Fruit fly (Drosophila melanogaster) whole organism, wandering third instar larva: ENCODE data around the gene Taf9.

Source experiments
- Abd-B ChIP-seq: fragments of >200 bp; optimal IDR thresholded peaks from 2 replicates; lab custom pipeline; 2017; ENCODE audit warnings: missing biosample characterization, missing genetic modification characterization
- CG32264 ChIP-seq: fragments of 200-800 bp; sonication (Bioruptor generic); optimal IDR thresholded peaks from 2 replicates; lab custom pipeline; 2016; ENCODE audit warnings: missing biosample characterization, missing genetic modification characterization
- CG9705 ChIP-seq: fragments of 200-800 bp; sonication (Bioruptor generic); optimal IDR thresholded peaks from 2 replicates; lab custom pipeline; 2018; ENCODE audit warnings: missing biosample characterization, mild to moderate bottlenecking, missing genetic modification characterization
- CrebA ChIP-seq: fragments of 200-800 bp; sonication (Bioruptor generic); optimal IDR thresholded peaks from 2 replicates; lab custom pipeline; 2016; ENCODE audit warnings: missing biosample characterization, mild to moderate bottlenecking, missing genetic modification characterization, borderline replicate concordance
- Dfd ChIP-seq: fragments of >200 bp; optimal IDR thresholded peaks from 2 replicates; lab custom pipeline; 2017; ENCODE audit warnings: missing biosample characterization, missing genetic modification characterization
- Dif ChIP-seq: fragments of 200-275, 200-300 bp; sonication (Bioruptor generic); optimal IDR thresholded peaks from 2 replicates; lab custom pipeline; 2018; ENCODE audit warnings: missing biosample characterization, missing genetic modification characterization; ENCODE audit not compliant: partially characterized antibody
- GATAd ChIP-seq: sonication (Bioruptor generic); optimal IDR thresholded peaks from 2 replicates; lab custom pipeline; 2016; ENCODE audit warnings: missing biosample characterization, missing genetic modification characterization
- HLH106 ChIP-seq: fragments of 200-800 bp; optimal IDR thresholded peaks from 3 replicates; lab custom pipeline; 2019; ENCODE audit warnings: missing biosample characterization, mild to moderate bottlenecking, missing genetic modification characterization, moderate library complexity
- Hnf4 ChIP-seq: fragments of 200-800 bp; sonication (Bioruptor generic); optimal IDR thresholded peaks from 2 replicates; lab custom pipeline; 2016; ENCODE audit warnings: missing biosample characterization, mild to moderate bottlenecking, missing genetic modification characterization
- Hr78 ChIP-seq: fragments of >200 bp; optimal IDR thresholded peaks from 2 replicates; lab custom pipeline; 2017; ENCODE audit warnings: missing biosample characterization, missing genetic modification characterization
- Hr83 ChIP-seq: fragments of 200-300 bp; sonication (Bioruptor generic); optimal IDR thresholded peaks from 2 replicates; lab custom pipeline; 2016; ENCODE audit warnings: missing biosample characterization, mild to moderate bottlenecking, missing genetic modification characterization, moderate library complexity; ENCODE audit not compliant: poor library complexity, severe bottlenecking
- Jra ChIP-seq: sonication (Bioruptor generic); optimal IDR thresholded peaks from 2 replicates; lab custom pipeline; 2016; ENCODE audit warnings: missing biosample characterization, missing genetic modification characterization
- Mio ChIP-seq: sonication (Bioruptor generic); optimal IDR thresholded peaks from 2 replicates; lab custom pipeline; 2016; ENCODE audit warnings: missing biosample characterization, missing genetic modification characterization
- Myc ChIP-seq: fragments of >200 bp; optimal IDR thresholded peaks from 2 replicates; lab custom pipeline; 2017
- N ChIP-seq: fragments of >200 bp; optimal IDR thresholded peaks from 2 replicates; lab custom pipeline; 2018; ENCODE audit warnings: missing biosample characterization, missing external identifiers, missing genetic modification characterization
- OdsH ChIP-seq: fragments of 200-800 bp; sonication (Bioruptor generic); optimal IDR thresholded peaks from 2 replicates; lab custom pipeline; 2016; ENCODE audit warnings: missing biosample characterization, mild to moderate bottlenecking, missing genetic modification characterization
- Rel ChIP-seq, 2 experiments: fragments of 200-800 bp; sonication (Bioruptor generic) in 1 of 2; optimal IDR thresholded peaks; 2 replicates in 1 of 2; 3 replicates in 1 of 2; lab custom pipeline; 2016 to 2019; ENCODE audit warnings: mild to moderate bottlenecking in 2 of 2, missing biosample characterization in 2 of 2, missing genetic modification characterization in 2 of 2, moderate library complexity in 1 of 2
- Sp1 ChIP-seq: fragments of 200-800 bp; sonication (Bioruptor generic); optimal IDR thresholded peaks from 3 replicates; lab custom pipeline; 2019; ENCODE audit warnings: missing biosample characterization, mild to moderate bottlenecking, missing genetic modification characterization, moderate library complexity
- Vsx2 ChIP-seq: fragments of 200-300, 225-300 bp; sonication (Bioruptor generic); optimal IDR thresholded peaks from 2 replicates; lab custom pipeline; 2018; ENCODE audit warnings: missing biosample characterization, missing genetic modification characterization; ENCODE audit not compliant: partially characterized antibody
- br ChIP-seq: fragments of 200-800 bp; sonication (Bioruptor generic); optimal IDR thresholded peaks from 2 replicates; lab custom pipeline; 2016; ENCODE audit warnings: missing biosample characterization, missing genetic modification characterization
- brk ChIP-seq: fragments of 200-800 bp; sonication (Bioruptor generic); optimal IDR thresholded peaks from 2 replicates; lab custom pipeline; 2016; ENCODE audit warnings: missing biosample characterization, mild to moderate bottlenecking, missing genetic modification characterization
- dl ChIP-seq, 2 experiments: fragments of 175-275, 200-275 bp in 1 of 2; fragments of 200-275 bp in 1 of 2; sonication (Bioruptor generic); optimal IDR thresholded peaks; lab custom pipeline; 2018; ENCODE audit warnings: mild to moderate bottlenecking in 2 of 2, missing biosample characterization in 2 of 2, missing genetic modification characterization in 2 of 2, moderate library complexity in 2 of 2; ENCODE audit not compliant: partially characterized antibody in 2 of 2, insufficient read depth in 1 of 2
- dmrt93B ChIP-seq: fragments of 200-800 bp; sonication (Bioruptor generic); optimal IDR thresholded peaks from 2 replicates; lab custom pipeline; 2018; ENCODE audit warnings: missing biosample characterization, mild to moderate bottlenecking, missing genetic modification characterization
- dsf ChIP-seq: sonication (Bioruptor generic); optimal IDR thresholded peaks from 2 replicates; lab custom pipeline; 2016; ENCODE audit warnings: missing biosample characterization, missing genetic modification characterization, borderline replicate concordance
- ey ChIP-seq: fragments of 200-800 bp; sonication (Bioruptor generic); optimal IDR thresholded peaks from 2 replicates; lab custom pipeline; 2016; ENCODE audit warnings: missing biosample characterization, missing genetic modification characterization
- foxo ChIP-seq, 2 experiments: fragments of 200-800 bp; sonication (Bioruptor generic); optimal IDR thresholded peaks; 2 replicates in 1 of 2; 3 replicates in 1 of 2; lab custom pipeline; 2016 to 2017; ENCODE audit warnings: missing biosample characterization in 2 of 2, missing genetic modification characterization in 2 of 2
- fru ChIP-seq: fragments of 200-800 bp; sonication (Bioruptor generic); optimal IDR thresholded peaks from 3 replicates; lab custom pipeline; 2016; ENCODE audit warnings: missing biosample characterization, mild to moderate bottlenecking, missing genetic modification characterization
- h ChIP-seq: fragments of 200-800 bp; sonication (Bioruptor generic); optimal IDR thresholded peaks from 3 replicates; lab custom pipeline; 2016; ENCODE audit warnings: missing biosample characterization, mild to moderate bottlenecking, missing genetic modification characterization
- jim ChIP-seq: fragments of 175-275, 200-325 bp; sonication (Bioruptor generic); optimal IDR thresholded peaks from 2 replicates; lab custom pipeline; 2016; ENCODE audit warnings: missing biosample characterization, mild to moderate bottlenecking, missing genetic modification characterization
- lola ChIP-seq: fragments of >200 bp; optimal IDR thresholded peaks from 2 replicates; lab custom pipeline; 2017; ENCODE audit warnings: missing biosample characterization, missing genetic modification characterization
- pan ChIP-seq: fragments of >200 bp; optimal IDR thresholded peaks from 2 replicates; lab custom pipeline; 2017
- psq ChIP-seq: fragments of 200-800 bp; sonication (Bioruptor generic); optimal IDR thresholded peaks from 3 replicates; lab custom pipeline; 2017; ENCODE audit warnings: missing biosample characterization, mild to moderate bottlenecking, missing genetic modification characterization, moderate library complexity
- rgr ChIP-seq: fragments of 200-800 bp; sonication (Bioruptor generic); optimal IDR thresholded peaks from 3 replicates; lab custom pipeline; 2016; ENCODE audit warnings: missing biosample characterization, mild to moderate bottlenecking, missing genetic modification characterization
- sage ChIP-seq: fragments of 200-800 bp; sonication (Bioruptor generic); optimal IDR thresholded peaks from 2 replicates; lab custom pipeline; 2016; ENCODE audit warnings: missing biosample characterization, mild to moderate bottlenecking, missing genetic modification characterization
- sv ChIP-seq: fragments of 200-800 bp; sonication (Bioruptor generic); optimal IDR thresholded peaks from 3 replicates; lab custom pipeline; 2016; ENCODE audit warnings: missing biosample characterization, missing genetic modification characterization
- tai ChIP-seq: sonication (Bioruptor generic); optimal IDR thresholded peaks from 2 replicates; lab custom pipeline; 2016; ENCODE audit warnings: missing biosample characterization, missing genetic modification characterization
- usp ChIP-seq: fragments of >200 bp; optimal IDR thresholded peaks from 2 replicates; lab custom pipeline; 2017; ENCODE audit warnings: missing biosample characterization, missing genetic modification characterization
- woc ChIP-seq: sonication (Bioruptor generic); optimal IDR thresholded peaks from 2 replicates; lab custom pipeline; 2016; ENCODE audit warnings: missing biosample characterization, mild to moderate bottlenecking, missing genetic modification characterization

The Taf9 gene

DNA sequence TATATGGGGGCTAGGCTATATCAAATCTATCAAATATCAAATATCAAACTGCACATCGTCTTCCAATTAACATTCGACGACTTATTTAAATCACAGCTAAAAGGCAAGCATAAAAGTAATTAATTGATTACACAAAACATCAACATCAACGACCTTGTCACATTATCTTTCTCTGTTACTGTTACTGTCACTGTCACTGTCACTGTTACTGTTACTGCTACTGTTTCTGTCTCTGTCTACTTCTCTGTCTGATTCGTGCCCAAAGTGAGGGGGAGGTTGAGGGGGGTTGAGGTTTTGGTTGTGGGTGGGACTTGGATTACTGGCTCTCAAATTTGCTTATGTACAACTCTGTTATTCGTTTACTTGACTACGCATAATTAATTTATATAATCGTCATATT is 20.5 kb upstream of the Taf9 start:
- TF ChIP-seq brk (GFP tag; lab: Kevin White, UChicago): no peak
- TF ChIP-seq fru (GFP tag; lab: Kevin White, UChicago): peak; percentile 59
- TF ChIP-seq OdsH: no peak

DNA sequence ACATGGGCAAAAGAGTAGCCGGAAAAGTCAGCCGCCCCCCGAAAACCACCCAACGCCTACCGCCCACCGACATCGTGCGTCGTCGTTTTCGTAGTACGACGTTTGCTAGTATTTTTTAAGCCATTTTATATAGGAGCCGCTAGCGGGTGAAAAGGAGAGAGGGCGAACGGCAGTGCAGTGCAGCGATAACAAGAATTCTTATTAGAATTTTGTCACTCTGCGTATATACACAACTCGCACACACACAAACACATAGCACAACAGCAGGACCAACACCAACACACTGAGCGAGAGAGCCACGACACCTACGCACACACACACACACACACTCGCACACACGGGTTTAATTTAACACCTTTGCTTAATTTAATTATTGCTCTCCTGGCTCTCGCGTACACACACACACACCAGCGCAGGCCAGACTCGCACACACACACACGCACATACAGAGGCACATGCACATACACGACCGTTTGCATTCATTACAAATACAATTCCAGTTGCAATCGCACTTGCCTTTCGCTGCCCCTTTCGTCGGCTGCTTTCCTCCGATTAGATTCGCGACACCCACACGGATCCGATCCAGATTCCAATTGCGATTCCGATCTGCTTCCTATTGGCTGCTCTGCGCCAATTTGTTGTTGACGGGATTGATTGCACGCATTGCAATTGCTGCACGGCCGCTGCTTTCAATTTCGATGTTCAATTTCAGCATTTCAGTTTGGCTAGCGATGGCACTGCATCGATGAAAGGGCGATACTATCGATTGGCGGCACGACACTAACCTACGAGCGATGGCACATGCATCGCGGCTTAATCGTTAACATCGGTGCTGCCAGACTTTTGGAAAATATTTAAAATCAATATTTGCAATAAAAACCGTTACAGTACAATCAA is 14.9 kb upstream of the Taf9 start, which contains the start of gene Socs16D:
Socs16D (minus strand) TSS at position 758 of the 897 bp plus-strand sequence.
- TF ChIP-seq pan (lab: Kevin White, UChicago) (no peak), OdsH (peak; percentile 46), dsf (GFP tag; lab: Kevin White, UChicago) (no peak), Hr78 (GFP tag; lab: Kevin White, UChicago) (peak; percentile 82), CG9705 (GFP tag; lab: Kevin White, UChicago) (peak; percentile 28), dl (GFP tag; optimal IDR thresholded peaks at IDR 0.05; lab: Kevin White, UChicago; ENCODE audit: insufficient read depth in 1 of 2, partially characterized antibody in 2 of 2) (no peak), sv (GFP tag; lab: Kevin White, UChicago) (peak; percentile 10), fru (GFP tag; lab: Kevin White, UChicago) (peak; percentile 40), HLH106 (tag; lab: Kevin White, UChicago) (peak; percentile 26), Mio (GFP tag; lab: Kevin White, UChicago) (no peak), lola (GFP tag; lab: Kevin White, UChicago) (no peak), woc (GFP tag; lab: Kevin White, UChicago) (peak; percentile 4), ey (GFP tag; lab: Kevin White, UChicago) (peak; percentile 23), Abd-B (GFP tag; lab: Kevin White, UChicago) (peak; percentile 77), N (peak; percentile 99), h (peak; percentile 48), CG32264 (no peak), psq (GFP tag; lab: Kevin White, UChicago) (peak; percentile 42), sage (GFP tag; lab: Kevin White, UChicago) (no peak), Rel (GFP tag; optimal IDR thresholded peaks at IDR 0.05; lab: Kevin White, UChicago) (no peak), Rel (tag; optimal IDR thresholded peaks at IDR 0.05; lab: Kevin White, UChicago) (peak; percentile 1), Hnf4 (peak; percentile 1), Dfd (peak; percentile 66), Jra (GFP tag; lab: Kevin White, UChicago) (no peak), usp (GFP tag; lab: Kevin White, UChicago) (no peak), GATAd (no peak), CrebA (GFP tag; lab: Kevin White, UChicago) (no peak), brk (GFP tag; lab: Kevin White, UChicago) (peak; percentile 45), foxo (GFP tag; optimal IDR thresholded peaks at IDR 0.05; lab: Kevin White, UChicago) (peak in 1 of 2 experiments; percentile 25), Vsx2 (no peak), rgr (GFP tag; lab: Kevin White, UChicago) (peak; percentile 40), br (GFP tag; lab: Kevin White, UChicago) (peak; percentile 48), Hr83 (GFP tag; lab: Kevin White, UChicago) (peak; percentile 54), Myc (lab: Kevin White, UChicago) (no peak), tai (no peak), Dif (GFP tag; lab: Kevin White, UChicago) (no peak), jim (GFP tag; lab: Kevin White, UChicago) (no peak), Sp1 (GFP tag; lab: Kevin White, UChicago) (peak; percentile 51), dmrt93B (no peak)
